Fruit fly (Drosophila melanogaster) whole organism, wandering third instar larva: ENCODE data around the gene Polr3C.

Experiments
- Abd-B ChIP-seq: fragments of >200 bp; optimal IDR thresholded peaks from 2 replicates; lab custom pipeline; 2017; ENCODE audit warnings: missing biosample characterization, missing genetic modification characterization
- CG32264 ChIP-seq: fragments of 200-800 bp; sonication (Bioruptor generic); optimal IDR thresholded peaks from 2 replicates; lab custom pipeline; 2016; ENCODE audit warnings: missing biosample characterization, missing genetic modification characterization
- CG9705 ChIP-seq: fragments of 200-800 bp; sonication (Bioruptor generic); optimal IDR thresholded peaks from 2 replicates; lab custom pipeline; 2018; ENCODE audit warnings: missing biosample characterization, mild to moderate bottlenecking, missing genetic modification characterization
- CrebA ChIP-seq: fragments of 200-800 bp; sonication (Bioruptor generic); optimal IDR thresholded peaks from 2 replicates; lab custom pipeline; 2016; ENCODE audit warnings: missing biosample characterization, mild to moderate bottlenecking, missing genetic modification characterization, borderline replicate concordance
- Dfd ChIP-seq: fragments of >200 bp; optimal IDR thresholded peaks from 2 replicates; lab custom pipeline; 2017; ENCODE audit warnings: missing biosample characterization, missing genetic modification characterization
- Dif ChIP-seq: fragments of 200-275, 200-300 bp; sonication (Bioruptor generic); optimal IDR thresholded peaks from 2 replicates; lab custom pipeline; 2018; ENCODE audit warnings: missing biosample characterization, missing genetic modification characterization; ENCODE audit not compliant: partially characterized antibody
- GATAd ChIP-seq: sonication (Bioruptor generic); optimal IDR thresholded peaks from 2 replicates; lab custom pipeline; 2016; ENCODE audit warnings: missing biosample characterization, missing genetic modification characterization
- HLH106 ChIP-seq: fragments of 200-800 bp; optimal IDR thresholded peaks from 3 replicates; lab custom pipeline; 2019; ENCODE audit warnings: missing biosample characterization, mild to moderate bottlenecking, missing genetic modification characterization, moderate library complexity
- Hnf4 ChIP-seq: fragments of 200-800 bp; sonication (Bioruptor generic); optimal IDR thresholded peaks from 2 replicates; lab custom pipeline; 2016; ENCODE audit warnings: missing biosample characterization, mild to moderate bottlenecking, missing genetic modification characterization
- Hr78 ChIP-seq: fragments of >200 bp; optimal IDR thresholded peaks from 2 replicates; lab custom pipeline; 2017; ENCODE audit warnings: missing biosample characterization, missing genetic modification characterization
- Hr83 ChIP-seq: fragments of 200-300 bp; sonication (Bioruptor generic); optimal IDR thresholded peaks from 2 replicates; lab custom pipeline; 2016; ENCODE audit warnings: missing biosample characterization, mild to moderate bottlenecking, missing genetic modification characterization, moderate library complexity; ENCODE audit not compliant: poor library complexity, severe bottlenecking
- Jra ChIP-seq: sonication (Bioruptor generic); optimal IDR thresholded peaks from 2 replicates; lab custom pipeline; 2016; ENCODE audit warnings: missing biosample characterization, missing genetic modification characterization
- Mio ChIP-seq: sonication (Bioruptor generic); optimal IDR thresholded peaks from 2 replicates; lab custom pipeline; 2016; ENCODE audit warnings: missing biosample characterization, missing genetic modification characterization
- Myc ChIP-seq: fragments of >200 bp; optimal IDR thresholded peaks from 2 replicates; lab custom pipeline; 2017
- N ChIP-seq: fragments of >200 bp; optimal IDR thresholded peaks from 2 replicates; lab custom pipeline; 2018; ENCODE audit warnings: missing biosample characterization, missing external identifiers, missing genetic modification characterization
- OdsH ChIP-seq: fragments of 200-800 bp; sonication (Bioruptor generic); optimal IDR thresholded peaks from 2 replicates; lab custom pipeline; 2016; ENCODE audit warnings: missing biosample characterization, mild to moderate bottlenecking, missing genetic modification characterization
- Rel ChIP-seq, 2 experiments: fragments of 200-800 bp; sonication (Bioruptor generic) in 1 of 2; optimal IDR thresholded peaks; 2 replicates in 1 of 2; 3 replicates in 1 of 2; lab custom pipeline; 2016 to 2019; ENCODE audit warnings: mild to moderate bottlenecking in 2 of 2, missing biosample characterization in 2 of 2, missing genetic modification characterization in 2 of 2, moderate library complexity in 1 of 2
- Sp1 ChIP-seq: fragments of 200-800 bp; sonication (Bioruptor generic); optimal IDR thresholded peaks from 3 replicates; lab custom pipeline; 2019; ENCODE audit warnings: missing biosample characterization, mild to moderate bottlenecking, missing genetic modification characterization, moderate library complexity
- Vsx2 ChIP-seq: fragments of 200-300, 225-300 bp; sonication (Bioruptor generic); optimal IDR thresholded peaks from 2 replicates; lab custom pipeline; 2018; ENCODE audit warnings: missing biosample characterization, missing genetic modification characterization; ENCODE audit not compliant: partially characterized antibody
- br ChIP-seq: fragments of 200-800 bp; sonication (Bioruptor generic); optimal IDR thresholded peaks from 2 replicates; lab custom pipeline; 2016; ENCODE audit warnings: missing biosample characterization, missing genetic modification characterization
- brk ChIP-seq: fragments of 200-800 bp; sonication (Bioruptor generic); optimal IDR thresholded peaks from 2 replicates; lab custom pipeline; 2016; ENCODE audit warnings: missing biosample characterization, mild to moderate bottlenecking, missing genetic modification characterization
- dl ChIP-seq, 2 experiments: fragments of 175-275, 200-275 bp in 1 of 2; fragments of 200-275 bp in 1 of 2; sonication (Bioruptor generic); optimal IDR thresholded peaks; lab custom pipeline; 2018; ENCODE audit warnings: mild to moderate bottlenecking in 2 of 2, missing biosample characterization in 2 of 2, missing genetic modification characterization in 2 of 2, moderate library complexity in 2 of 2; ENCODE audit not compliant: partially characterized antibody in 2 of 2, insufficient read depth in 1 of 2
- dmrt93B ChIP-seq: fragments of 200-800 bp; sonication (Bioruptor generic); optimal IDR thresholded peaks from 2 replicates; lab custom pipeline; 2018; ENCODE audit warnings: missing biosample characterization, mild to moderate bottlenecking, missing genetic modification characterization
- dsf ChIP-seq: sonication (Bioruptor generic); optimal IDR thresholded peaks from 2 replicates; lab custom pipeline; 2016; ENCODE audit warnings: missing biosample characterization, missing genetic modification characterization, borderline replicate concordance
- ey ChIP-seq: fragments of 200-800 bp; sonication (Bioruptor generic); optimal IDR thresholded peaks from 2 replicates; lab custom pipeline; 2016; ENCODE audit warnings: missing biosample characterization, missing genetic modification characterization
- foxo ChIP-seq, 2 experiments: fragments of 200-800 bp; sonication (Bioruptor generic); optimal IDR thresholded peaks; 2 replicates in 1 of 2; 3 replicates in 1 of 2; lab custom pipeline; 2016 to 2017; ENCODE audit warnings: missing biosample characterization in 2 of 2, missing genetic modification characterization in 2 of 2
- fru ChIP-seq: fragments of 200-800 bp; sonication (Bioruptor generic); optimal IDR thresholded peaks from 3 replicates; lab custom pipeline; 2016; ENCODE audit warnings: missing biosample characterization, mild to moderate bottlenecking, missing genetic modification characterization
- h ChIP-seq: fragments of 200-800 bp; sonication (Bioruptor generic); optimal IDR thresholded peaks from 3 replicates; lab custom pipeline; 2016; ENCODE audit warnings: missing biosample characterization, mild to moderate bottlenecking, missing genetic modification characterization
- jim ChIP-seq: fragments of 175-275, 200-325 bp; sonication (Bioruptor generic); optimal IDR thresholded peaks from 2 replicates; lab custom pipeline; 2016; ENCODE audit warnings: missing biosample characterization, mild to moderate bottlenecking, missing genetic modification characterization
- lola ChIP-seq: fragments of >200 bp; optimal IDR thresholded peaks from 2 replicates; lab custom pipeline; 2017; ENCODE audit warnings: missing biosample characterization, missing genetic modification characterization
- pan ChIP-seq: fragments of >200 bp; optimal IDR thresholded peaks from 2 replicates; lab custom pipeline; 2017
- psq ChIP-seq: fragments of 200-800 bp; sonication (Bioruptor generic); optimal IDR thresholded peaks from 3 replicates; lab custom pipeline; 2017; ENCODE audit warnings: missing biosample characterization, mild to moderate bottlenecking, missing genetic modification characterization, moderate library complexity
- rgr ChIP-seq: fragments of 200-800 bp; sonication (Bioruptor generic); optimal IDR thresholded peaks from 3 replicates; lab custom pipeline; 2016; ENCODE audit warnings: missing biosample characterization, mild to moderate bottlenecking, missing genetic modification characterization
- sage ChIP-seq: fragments of 200-800 bp; sonication (Bioruptor generic); optimal IDR thresholded peaks from 2 replicates; lab custom pipeline; 2016; ENCODE audit warnings: missing biosample characterization, mild to moderate bottlenecking, missing genetic modification characterization
- sv ChIP-seq: fragments of 200-800 bp; sonication (Bioruptor generic); optimal IDR thresholded peaks from 3 replicates; lab custom pipeline; 2016; ENCODE audit warnings: missing biosample characterization, missing genetic modification characterization
- tai ChIP-seq: sonication (Bioruptor generic); optimal IDR thresholded peaks from 2 replicates; lab custom pipeline; 2016; ENCODE audit warnings: missing biosample characterization, missing genetic modification characterization
- usp ChIP-seq: fragments of >200 bp; optimal IDR thresholded peaks from 2 replicates; lab custom pipeline; 2017; ENCODE audit warnings: missing biosample characterization, missing genetic modification characterization
- woc ChIP-seq: sonication (Bioruptor generic); optimal IDR thresholded peaks from 2 replicates; lab custom pipeline; 2016; ENCODE audit warnings: missing biosample characterization, mild to moderate bottlenecking, missing genetic modification characterization

The Polr3C gene

DNA sequence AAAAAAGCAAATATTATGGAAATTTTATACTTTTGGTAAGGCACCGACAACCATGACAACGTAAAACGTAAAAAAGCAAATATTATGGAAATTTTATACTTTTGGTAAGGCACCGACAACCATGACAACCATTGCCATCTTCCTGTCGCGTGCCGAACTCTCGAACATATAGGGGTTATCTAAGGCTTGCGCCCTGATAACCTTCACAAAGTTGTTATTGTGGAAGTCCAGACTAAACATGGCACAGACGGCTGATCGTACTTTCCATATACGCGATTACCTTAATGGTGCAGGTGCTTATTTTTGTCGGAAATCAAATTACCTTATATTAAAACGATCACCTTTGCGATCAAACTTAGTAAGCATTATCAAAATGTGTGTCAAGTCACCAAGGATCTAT, 14.7 kb upstream of the Polr3C start:
- TF ChIP-seq Rel (GFP tag; optimal IDR thresholded peaks at IDR 0.05; lab: Kevin White, UChicago): no peak
- peak; percentile 14 for TF ChIP-seq Rel (tag; optimal IDR thresholded peaks at IDR 0.05; lab: Kevin White, UChicago)
- no peak for TF ChIP-seq Sp1
- TF ChIP-seq foxo (GFP tag; optimal IDR thresholded peaks at IDR 0.05; lab: Kevin White, UChicago): no peak
- TF ChIP-seq h (GFP tag; lab: Kevin White, UChicago): peak; percentile 43

DNA sequence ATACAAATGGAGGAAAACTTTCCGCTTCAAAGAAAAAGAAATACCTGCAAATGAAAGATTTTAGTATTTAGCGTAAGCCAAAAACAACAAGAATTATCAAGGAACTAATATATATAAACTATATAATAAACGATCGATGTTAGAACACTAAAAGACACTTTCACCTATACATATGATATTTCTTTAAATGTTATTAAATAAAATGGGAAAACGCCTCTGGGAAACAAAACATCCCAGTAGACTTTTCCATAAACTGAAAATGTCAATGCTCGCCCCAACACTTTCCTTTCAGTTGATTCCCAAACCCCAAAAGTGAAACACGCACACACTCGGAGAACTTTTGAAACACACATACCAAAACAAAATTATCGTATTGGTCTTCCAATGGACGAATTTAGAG, 12.9 kb upstream of the Polr3C start, which contains the start of gene vrs:
Gene vrs (plus strand): TSS at position 301 of the 400 bp plus-strand sequence.
- TF ChIP-seq dl (GFP tag; optimal IDR thresholded peaks at IDR 0.05; lab: Kevin White, UChicago; ENCODE audit: insufficient read depth in 1 of 2, partially characterized antibody in 2 of 2): no peak
- no peak for TF ChIP-seq pan (lab: Kevin White, UChicago)

DNA sequence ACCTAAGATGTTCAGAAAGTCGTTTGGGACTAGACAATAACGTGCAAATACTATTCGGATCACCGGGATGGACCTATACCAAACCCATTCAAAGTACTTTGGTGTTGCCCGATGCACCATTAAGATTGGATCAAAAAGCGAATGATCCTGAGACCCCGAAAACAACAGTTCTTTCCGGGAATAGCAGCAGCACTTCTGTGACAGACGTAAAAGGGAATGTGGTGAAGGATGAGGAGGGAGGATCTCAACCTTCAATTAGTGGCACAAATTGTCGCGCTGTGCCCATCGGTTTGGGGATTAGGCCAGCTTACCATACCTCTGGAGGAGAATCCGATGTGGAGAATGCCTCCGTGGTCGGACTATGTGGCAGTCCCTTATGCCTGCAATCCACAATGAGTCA, 11.9 kb upstream of the Polr3C start:
- no peak for TF ChIP-seq CG32264 (GFP tag; lab: Kevin White, UChicago)
- no peak for TF ChIP-seq foxo (GFP tag; optimal IDR thresholded peaks at IDR 0.05; lab: Kevin White, UChicago)
- no peak for TF ChIP-seq fru (GFP tag; lab: Kevin White, UChicago)
- TF ChIP-seq Jra (GFP tag; lab: Kevin White, UChicago): no peak
- TF ChIP-seq Hr83 (GFP tag; lab: Kevin White, UChicago): no peak
- TF ChIP-seq pan (lab: Kevin White, UChicago): no peak
- no peak for TF ChIP-seq Vsx2 (GFP tag; lab: Kevin White, UChicago)
- no peak for TF ChIP-seq Rel (GFP tag; optimal IDR thresholded peaks at IDR 0.05; lab: Kevin White, UChicago)
- no peak for TF ChIP-seq Rel (tag; optimal IDR thresholded peaks at IDR 0.05; lab: Kevin White, UChicago)
- TF ChIP-seq Hnf4 (GFP tag; lab: Kevin White, UChicago): no peak
- TF ChIP-seq Abd-B (GFP tag; lab: Kevin White, UChicago): no peak
- no peak for TF ChIP-seq usp

DNA sequence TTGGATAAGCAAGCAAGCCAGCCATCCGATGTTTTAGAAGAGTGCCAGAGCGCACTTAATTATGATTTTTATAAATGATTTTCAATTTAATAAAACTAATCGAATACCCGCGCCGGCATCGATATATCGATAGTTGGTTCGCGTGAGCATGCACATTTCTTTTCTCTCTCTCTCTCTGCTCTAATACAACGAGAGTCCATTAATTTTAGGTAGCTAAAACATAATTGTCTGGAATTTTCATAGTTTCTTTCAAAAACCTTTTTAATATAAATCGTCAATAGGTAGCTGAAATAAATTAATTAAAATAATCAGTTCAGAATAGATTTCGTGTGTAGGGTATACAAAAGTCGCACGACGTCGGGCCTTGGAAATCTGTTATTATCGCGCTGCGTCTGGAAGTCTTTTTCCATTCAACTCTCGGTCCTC, 11.3 kb upstream of the Polr3C start, which contains the start of gene CG18549:
Gene CG18549 (plus strand): TSS at position 408 of the 426 bp plus-strand sequence.
- TF ChIP-seq h (GFP tag; lab: Kevin White, UChicago): peak; percentile 100
- no peak for TF ChIP-seq CrebA (GFP tag; lab: Kevin White, UChicago)
- peak; percentile 100 for TF ChIP-seq foxo (GFP tag; optimal IDR thresholded peaks at IDR 0.05; lab: Kevin White, UChicago)
- TF ChIP-seq Myc: no peak
- TF ChIP-seq CG32264 (GFP tag; lab: Kevin White, UChicago): peak; percentile 100
- TF ChIP-seq brk: peak; percentile 99
- no peak for TF ChIP-seq dl (GFP tag; optimal IDR thresholded peaks at IDR 0.05; lab: Kevin White, UChicago; ENCODE audit: insufficient read depth in 1 of 2, partially characterized antibody in 2 of 2)
- peak; percentile 95 for TF ChIP-seq Mio
- TF ChIP-seq rgr: peak; percentile 100
- TF ChIP-seq tai (GFP tag; lab: Kevin White, UChicago): peak; percentile 98
- peak; percentile 100 for TF ChIP-seq ey (GFP tag; lab: Kevin White, UChicago)
- peak; percentile 99 for TF ChIP-seq sv (GFP tag; lab: Kevin White, UChicago)
- peak; percentile 100 for TF ChIP-seq OdsH (GFP tag; lab: Kevin White, UChicago)
- peak; percentile 98 for TF ChIP-seq dsf (GFP tag; lab: Kevin White, UChicago)
- peak; percentile 100 for TF ChIP-seq fru (GFP tag; lab: Kevin White, UChicago)
- TF ChIP-seq usp: no peak
- TF ChIP-seq pan (lab: Kevin White, UChicago): no peak
- TF ChIP-seq sage: peak; percentile 100
- TF ChIP-seq Vsx2 (GFP tag; lab: Kevin White, UChicago): no peak
- TF ChIP-seq Hnf4 (GFP tag; lab: Kevin White, UChicago): peak; percentile 100
- no peak for TF ChIP-seq Dif
- peak; percentile 100 for TF ChIP-seq HLH106 (tag; lab: Kevin White, UChicago)
- TF ChIP-seq Dfd (GFP tag; lab: Kevin White, UChicago): peak; percentile 96
- peak; percentile 97 for TF ChIP-seq Hr83 (GFP tag; lab: Kevin White, UChicago)
- peak; percentile 99 for TF ChIP-seq Jra (GFP tag; lab: Kevin White, UChicago)
- peak; percentile 100 for TF ChIP-seq Sp1
- no peak for TF ChIP-seq GATAd (GFP tag; lab: Kevin White, UChicago)
- TF ChIP-seq CG9705 (GFP tag; lab: Kevin White, UChicago): peak; percentile 100
- TF ChIP-seq Hr78 (GFP tag; lab: Kevin White, UChicago): no peak
- no peak for TF ChIP-seq N (GFP tag; lab: Kevin White, UChicago)
- TF ChIP-seq psq: peak; percentile 99
- TF ChIP-seq lola (GFP tag; lab: Kevin White, UChicago): no peak
- TF ChIP-seq dmrt93B (GFP tag; lab: Kevin White, UChicago): peak; percentile 99
- no peak for TF ChIP-seq Abd-B (GFP tag; lab: Kevin White, UChicago)
- peak; percentile 24 for TF ChIP-seq jim
- TF ChIP-seq Rel (GFP tag; optimal IDR thresholded peaks at IDR 0.05; lab: Kevin White, UChicago): peak; percentile 99
- TF ChIP-seq Rel (tag; optimal IDR thresholded peaks at IDR 0.05; lab: Kevin White, UChicago): peak; percentile 98
- TF ChIP-seq woc (GFP tag; lab: Kevin White, UChicago): peak; percentile 100
- peak; percentile 100 for TF ChIP-seq br (GFP tag; lab: Kevin White, UChicago)
